Fruit fly (Drosophila melanogaster): ENCODE measurements around the gene cv-c.

DNA sequence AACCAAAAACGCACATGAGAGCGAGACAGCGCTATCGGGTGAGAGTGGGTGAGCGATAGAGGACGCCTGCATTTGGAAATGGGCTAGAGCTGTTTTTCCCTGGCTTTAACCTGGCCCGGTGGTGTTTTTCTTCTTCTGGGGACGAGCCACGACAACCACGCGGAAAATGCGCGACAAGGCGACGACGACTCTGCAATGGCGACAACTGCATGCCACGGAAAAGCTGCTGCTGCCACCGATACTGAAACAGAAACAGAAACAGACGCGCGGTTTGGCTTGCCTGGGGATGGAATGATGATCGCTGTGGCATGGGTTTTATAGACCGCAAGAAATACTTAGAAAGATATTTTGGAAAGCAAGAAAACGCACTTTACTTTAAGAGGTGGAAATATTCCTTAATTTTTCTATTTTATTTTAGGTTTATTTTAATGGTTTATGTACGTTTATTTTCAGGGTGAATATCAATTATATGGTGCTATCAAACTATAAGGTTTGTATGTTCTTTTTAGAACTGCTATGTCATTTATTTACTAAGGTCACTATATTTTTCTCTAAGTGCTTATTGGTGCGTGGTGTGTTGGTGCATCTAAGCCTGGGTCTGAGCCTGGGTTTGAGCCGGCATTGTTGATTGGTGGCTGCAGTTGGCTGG lies 25.2 kb downstream of the cv-c start:
- no peak for TF ChIP-seq Dll (optimal IDR thresholded peaks at IDR 0.05)
- no peak for TF ChIP-seq usp (GFP tag; optimal IDR thresholded peaks at IDR 0.05)
- TF ChIP-seq EcR (GFP tag; optimal IDR thresholded peaks at IDR 0.05) = no peak

All from whole organism.